Fruit fly (Drosophila melanogaster) whole organism, wandering third instar larva: Measurements from ENCODE around the gene CG32182.

ENCODE experiments used
- Abd-B ChIP-seq: fragments of >200 bp; optimal IDR thresholded peaks from 2 replicates; lab custom pipeline; 2017; ENCODE audit warnings: missing biosample characterization, missing genetic modification characterization
- CrebA ChIP-seq: fragments of 200-800 bp; sonication (Bioruptor generic); optimal IDR thresholded peaks from 2 replicates; lab custom pipeline; 2016; ENCODE audit warnings: missing biosample characterization, mild to moderate bottlenecking, missing genetic modification characterization, borderline replicate concordance
- Dif ChIP-seq: fragments of 200-275, 200-300 bp; sonication (Bioruptor generic); optimal IDR thresholded peaks from 2 replicates; lab custom pipeline; 2018; ENCODE audit warnings: missing biosample characterization, missing genetic modification characterization; ENCODE audit not compliant: partially characterized antibody
- GATAd ChIP-seq: sonication (Bioruptor generic); optimal IDR thresholded peaks from 2 replicates; lab custom pipeline; 2016; ENCODE audit warnings: missing biosample characterization, missing genetic modification characterization
- Hr78 ChIP-seq: fragments of >200 bp; optimal IDR thresholded peaks from 2 replicates; lab custom pipeline; 2017; ENCODE audit warnings: missing biosample characterization, missing genetic modification characterization
- Hr83 ChIP-seq: fragments of 200-300 bp; sonication (Bioruptor generic); optimal IDR thresholded peaks from 2 replicates; lab custom pipeline; 2016; ENCODE audit warnings: missing biosample characterization, mild to moderate bottlenecking, missing genetic modification characterization, moderate library complexity; ENCODE audit not compliant: poor library complexity, severe bottlenecking
- Jra ChIP-seq: sonication (Bioruptor generic); optimal IDR thresholded peaks from 2 replicates; lab custom pipeline; 2016; ENCODE audit warnings: missing biosample characterization, missing genetic modification characterization
- Mio ChIP-seq: sonication (Bioruptor generic); optimal IDR thresholded peaks from 2 replicates; lab custom pipeline; 2016; ENCODE audit warnings: missing biosample characterization, missing genetic modification characterization
- Myc ChIP-seq: fragments of >200 bp; optimal IDR thresholded peaks from 2 replicates; lab custom pipeline; 2017
- N ChIP-seq: fragments of >200 bp; optimal IDR thresholded peaks from 2 replicates; lab custom pipeline; 2018; ENCODE audit warnings: missing biosample characterization, missing external identifiers, missing genetic modification characterization
- Rel ChIP-seq, 2 experiments: fragments of 200-800 bp; sonication (Bioruptor generic) in 1 of 2; optimal IDR thresholded peaks; 2 replicates in 1 of 2; 3 replicates in 1 of 2; lab custom pipeline; 2016 to 2019; ENCODE audit warnings: mild to moderate bottlenecking in 2 of 2, missing biosample characterization in 2 of 2, missing genetic modification characterization in 2 of 2, moderate library complexity in 1 of 2
- Vsx2 ChIP-seq: fragments of 200-300, 225-300 bp; sonication (Bioruptor generic); optimal IDR thresholded peaks from 2 replicates; lab custom pipeline; 2018; ENCODE audit warnings: missing biosample characterization, missing genetic modification characterization; ENCODE audit not compliant: partially characterized antibody
- br ChIP-seq: fragments of 200-800 bp; sonication (Bioruptor generic); optimal IDR thresholded peaks from 2 replicates; lab custom pipeline; 2016; ENCODE audit warnings: missing biosample characterization, missing genetic modification characterization
- brk ChIP-seq: fragments of 200-800 bp; sonication (Bioruptor generic); optimal IDR thresholded peaks from 2 replicates; lab custom pipeline; 2016; ENCODE audit warnings: missing biosample characterization, mild to moderate bottlenecking, missing genetic modification characterization
- dmrt93B ChIP-seq: fragments of 200-800 bp; sonication (Bioruptor generic); optimal IDR thresholded peaks from 2 replicates; lab custom pipeline; 2018; ENCODE audit warnings: missing biosample characterization, mild to moderate bottlenecking, missing genetic modification characterization
- dsf ChIP-seq: sonication (Bioruptor generic); optimal IDR thresholded peaks from 2 replicates; lab custom pipeline; 2016; ENCODE audit warnings: missing biosample characterization, missing genetic modification characterization, borderline replicate concordance
- ey ChIP-seq: fragments of 200-800 bp; sonication (Bioruptor generic); optimal IDR thresholded peaks from 2 replicates; lab custom pipeline; 2016; ENCODE audit warnings: missing biosample characterization, missing genetic modification characterization
- foxo ChIP-seq, 2 experiments: fragments of 200-800 bp; sonication (Bioruptor generic); optimal IDR thresholded peaks; 2 replicates in 1 of 2; 3 replicates in 1 of 2; lab custom pipeline; 2016 to 2017; ENCODE audit warnings: missing biosample characterization in 2 of 2, missing genetic modification characterization in 2 of 2
- fru ChIP-seq: fragments of 200-800 bp; sonication (Bioruptor generic); optimal IDR thresholded peaks from 3 replicates; lab custom pipeline; 2016; ENCODE audit warnings: missing biosample characterization, mild to moderate bottlenecking, missing genetic modification characterization
- h ChIP-seq: fragments of 200-800 bp; sonication (Bioruptor generic); optimal IDR thresholded peaks from 3 replicates; lab custom pipeline; 2016; ENCODE audit warnings: missing biosample characterization, mild to moderate bottlenecking, missing genetic modification characterization
- jim ChIP-seq: fragments of 175-275, 200-325 bp; sonication (Bioruptor generic); optimal IDR thresholded peaks from 2 replicates; lab custom pipeline; 2016; ENCODE audit warnings: missing biosample characterization, mild to moderate bottlenecking, missing genetic modification characterization
- lola ChIP-seq: fragments of >200 bp; optimal IDR thresholded peaks from 2 replicates; lab custom pipeline; 2017; ENCODE audit warnings: missing biosample characterization, missing genetic modification characterization
- pan ChIP-seq: fragments of >200 bp; optimal IDR thresholded peaks from 2 replicates; lab custom pipeline; 2017
- psq ChIP-seq: fragments of 200-800 bp; sonication (Bioruptor generic); optimal IDR thresholded peaks from 3 replicates; lab custom pipeline; 2017; ENCODE audit warnings: missing biosample characterization, mild to moderate bottlenecking, missing genetic modification characterization, moderate library complexity
- rgr ChIP-seq: fragments of 200-800 bp; sonication (Bioruptor generic); optimal IDR thresholded peaks from 3 replicates; lab custom pipeline; 2016; ENCODE audit warnings: missing biosample characterization, mild to moderate bottlenecking, missing genetic modification characterization
- sage ChIP-seq: fragments of 200-800 bp; sonication (Bioruptor generic); optimal IDR thresholded peaks from 2 replicates; lab custom pipeline; 2016; ENCODE audit warnings: missing biosample characterization, mild to moderate bottlenecking, missing genetic modification characterization
- sv ChIP-seq: fragments of 200-800 bp; sonication (Bioruptor generic); optimal IDR thresholded peaks from 3 replicates; lab custom pipeline; 2016; ENCODE audit warnings: missing biosample characterization, missing genetic modification characterization
- tai ChIP-seq: sonication (Bioruptor generic); optimal IDR thresholded peaks from 2 replicates; lab custom pipeline; 2016; ENCODE audit warnings: missing biosample characterization, missing genetic modification characterization

The CG32182 gene

dm6 chr3L:17758084-17758211, at the start of gene CG32182:
Gene CG32182 (plus strand): TSS chr3L:17758112.
- TF ChIP-seq jim (GFP tag; lab: Kevin White, UChicago) (no peak), rgr (no peak), Abd-B (GFP tag; lab: Kevin White, UChicago) (no peak), psq (GFP tag; lab: Kevin White, UChicago) (no peak), Rel (GFP tag; optimal IDR thresholded peaks at IDR 0.05; lab: Kevin White, UChicago) (no peak), Rel (tag; optimal IDR thresholded peaks at IDR 0.05; lab: Kevin White, UChicago) (no peak), Mio (GFP tag; lab: Kevin White, UChicago) (no peak), Dif (GFP tag; lab: Kevin White, UChicago) (no peak), Hr83 (GFP tag; lab: Kevin White, UChicago) (no peak), lola (no peak), brk (GFP tag; lab: Kevin White, UChicago) (no peak), dmrt93B (GFP tag; lab: Kevin White, UChicago) (no peak), tai (GFP tag; lab: Kevin White, UChicago) (no peak), Jra (no peak), Vsx2 (no peak)

dm6 chr3L:17719754-17720153, 38.2 kb upstream of the CG32182 start, which contains the start of gene CheB74a:
Gene CheB74a (minus strand): TSS chr3L:17719854.
- TF ChIP-seq Vsx2, result no peak
- no peak for TF ChIP-seq ey (GFP tag; lab: Kevin White, UChicago)

dm6 chr3L:17729278-17729677, 28.6 kb upstream of the CG32182 start, which contains the start of gene CG6052:
Gene CG6052 (minus strand): TSS chr3L:17729378.
- TF ChIP-seq Jra (no peak), jim (GFP tag; lab: Kevin White, UChicago) (no peak), Abd-B (GFP tag; lab: Kevin White, UChicago) (no peak), sage (no peak), rgr (no peak), h (GFP tag; lab: Kevin White, UChicago) (no peak), sv (GFP tag; lab: Kevin White, UChicago) (no peak), fru (GFP tag; lab: Kevin White, UChicago) (no peak), pan (lab: Kevin White, UChicago) (no peak), br (no peak), tai (GFP tag; lab: Kevin White, UChicago) (no peak), Vsx2 (no peak), Dif (GFP tag; lab: Kevin White, UChicago) (no peak), psq (GFP tag; lab: Kevin White, UChicago) (no peak), Hr78 (GFP tag; lab: Kevin White, UChicago) (no peak), Rel (GFP tag; optimal IDR thresholded peaks at IDR 0.05; lab: Kevin White, UChicago) (no peak), Rel (tag; optimal IDR thresholded peaks at IDR 0.05; lab: Kevin White, UChicago) (no peak), ey (GFP tag; lab: Kevin White, UChicago) (no peak), GATAd (no peak)

DNA sequence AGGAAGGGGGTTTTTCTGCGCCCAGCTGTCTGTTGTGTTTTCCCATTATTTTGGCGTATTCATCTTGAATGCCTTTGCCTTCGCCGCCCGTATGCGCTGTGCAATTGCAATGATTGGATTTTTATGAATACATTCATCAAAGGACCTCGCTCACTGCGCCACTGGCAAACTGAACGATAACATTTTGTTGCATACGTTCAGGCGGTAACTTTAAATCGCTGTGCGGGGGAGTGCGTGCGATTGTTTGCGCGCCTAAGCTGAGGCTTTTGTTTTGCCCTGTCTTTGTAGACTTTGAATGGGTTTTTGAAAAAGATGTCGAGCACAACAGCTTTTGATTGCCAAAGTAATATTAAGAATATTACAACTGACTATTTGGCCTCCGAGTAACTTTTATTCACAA, 18.3 kb upstream of the CG32182 start:
- TF ChIP-seq sage, result no peak
- TF ChIP-seq N (GFP tag; lab: Kevin White, UChicago), result peak; percentile 27
- TF ChIP-seq Myc (lab: Kevin White, UChicago), result peak; percentile 35
- TF ChIP-seq Hr83 (GFP tag; lab: Kevin White, UChicago), result no peak

- no peak for TF ChIP-seq foxo (GFP tag; optimal IDR thresholded peaks at IDR 0.05; lab: Kevin White, UChicago)
- TF ChIP-seq CrebA (GFP tag; lab: Kevin White, UChicago), result peak; percentile 5
- TF ChIP-seq Vsx2, result no peak
Observed at dm6 chr3L:17740471-17740870, 17.4 kb upstream of the CG32182 start, which contains the start of gene CG7460. Gene CG7460 (plus strand): TSS chr3L:17740540.

DNA sequence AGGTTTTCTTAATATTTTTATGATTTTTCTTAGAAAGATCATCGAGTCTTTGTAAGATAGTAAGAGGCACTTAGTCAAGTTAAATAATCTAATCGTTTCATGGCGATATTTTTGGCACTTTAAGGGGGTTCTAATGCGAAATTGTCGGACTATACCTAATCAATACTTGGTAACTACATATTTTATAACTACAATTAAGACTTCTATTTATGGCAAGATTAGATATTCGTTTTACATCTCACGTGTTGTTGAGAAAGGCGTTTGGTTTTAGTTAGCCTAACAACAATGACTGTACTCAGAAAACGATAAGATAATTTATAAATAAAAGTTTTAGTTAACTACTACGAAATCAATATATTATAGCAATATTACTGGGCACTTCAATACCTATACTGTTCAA, 15.4 kb upstream of the CG32182 start:
- TF ChIP-seq pan (lab: Kevin White, UChicago) (no peak), Abd-B (GFP tag; lab: Kevin White, UChicago) (no peak), Hr78 (GFP tag; lab: Kevin White, UChicago) (no peak), Rel (GFP tag; optimal IDR thresholded peaks at IDR 0.05; lab: Kevin White, UChicago) (no peak), Rel (tag; optimal IDR thresholded peaks at IDR 0.05; lab: Kevin White, UChicago) (no peak), sv (GFP tag; lab: Kevin White, UChicago) (no peak)
- TF ChIP-seq, all 38 proteins: peak for 0

DNA sequence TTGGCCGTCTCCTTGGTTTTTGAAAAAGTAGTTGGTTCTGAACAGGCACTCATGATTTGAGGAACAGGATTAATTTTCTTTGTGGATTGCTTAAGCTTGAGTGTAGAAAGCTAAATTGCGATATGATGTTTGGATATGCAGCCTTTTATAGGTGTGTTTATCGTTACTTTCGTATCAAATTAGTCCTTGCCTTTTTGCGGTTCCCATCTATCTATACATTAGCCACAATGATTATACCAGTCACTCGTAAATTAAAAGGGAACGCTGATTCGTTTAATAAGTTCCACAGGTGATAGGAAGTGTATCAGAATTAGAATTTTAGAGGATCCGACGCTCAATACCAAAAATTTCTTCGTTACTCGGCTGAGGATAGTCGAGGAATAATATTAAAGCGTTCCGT, 11.2 kb upstream of the CG32182 start, which contains the start of gene CG6034:
Gene CG6034, minus strand, starts transcription at position 101 of the 400 bp plus-strand sequence.
- TF ChIP-seq Myc (lab: Kevin White, UChicago) (no peak), Vsx2 (no peak), dsf (GFP tag; lab: Kevin White, UChicago) (no peak)
